Fruit fly (Drosophila melanogaster) whole organism, embryonic: ENCODE data around the gene Oatp74D.

Experiments used
- Awh ChIP-seq: fragments of 200-800 bp; sonication (Bioruptor generic); IDR thresholded peaks from 2 replicates; pipeline ENCODE4, ENCODE4 v1.3.6; 2022; ENCODE audit warnings: missing biosample characterization, missing genetic modification characterization
- CG10274 ChIP-seq: fragments of 200-800 bp; sonication (Bioruptor generic); optimal IDR thresholded peaks from 3 replicates; lab custom pipeline; 2017; ENCODE audit warnings: missing biosample characterization, mild to moderate bottlenecking, missing genetic modification characterization
- CG10654 ChIP-seq: fragments of 200-800 bp; sonication (Bioruptor generic); optimal IDR thresholded peaks from 2 replicates; lab custom pipeline; 2016; ENCODE audit warnings: missing biosample characterization, missing genetic modification characterization
- CG11696 ChIP-seq: fragments of 200-800 bp; sonication (Bioruptor generic); IDR thresholded peaks from 2 replicates; pipeline ENCODE4 v1.3.6; 2022; ENCODE audit warnings: missing biosample characterization, missing genetic modification characterization
- CG12299 ChIP-seq: fragments of 200-800 bp; sonication (Bioruptor generic); optimal IDR thresholded peaks from 2 replicates; lab custom pipeline; 2018; ENCODE audit warnings: missing biosample characterization, mild to moderate bottlenecking, missing genetic modification characterization
- CG14860 ChIP-seq: fragments of 200-800 bp; sonication (Bioruptor generic); IDR thresholded peaks from 3 replicates; pipeline ENCODE4 v1.3.6; 2022; ENCODE audit warnings: missing biosample characterization, missing genetic modification characterization; ENCODE audit not compliant: partially characterized antibody
- CG15479 ChIP-seq: fragments of 200-800 bp; sonication (Bioruptor generic); optimal IDR thresholded peaks from 3 replicates; lab custom pipeline; 2019; ENCODE audit warnings: missing biosample characterization, mild to moderate bottlenecking, missing genetic modification characterization, moderate library complexity
- CG15696 ChIP-seq: fragments of 200-800 bp; sonication (Bioruptor generic); optimal IDR thresholded peaks from 2 replicates; lab custom pipeline; 2019; ENCODE audit warnings: missing biosample characterization, mild to moderate bottlenecking, missing genetic modification characterization, moderate library complexity
- CG17361 ChIP-seq: fragments of 200-800 bp; sonication (Bioruptor generic); IDR thresholded peaks from 3 replicates; pipeline ENCODE4 v1.3.6; 2022; ENCODE audit warnings: missing biosample characterization, missing genetic modification characterization
- CG18619 ChIP-seq: fragments of 200-800 bp; sonication (Bioruptor generic); optimal IDR thresholded peaks from 3 replicates; lab custom pipeline; 2017; ENCODE audit warnings: missing biosample characterization, mild to moderate bottlenecking, missing genetic modification characterization
- CG34422 ChIP-seq: fragments of 200-800 bp; sonication (Bioruptor generic); IDR thresholded peaks from 3 replicates; pipeline ENCODE4 v1.3.6; 2022; ENCODE audit warnings: missing biosample characterization, missing genetic modification characterization
- CG42726 ChIP-seq: fragments of 200-800 bp; sonication (Bioruptor generic); IDR thresholded peaks from 2 replicates; pipeline ENCODE4 v1.3.6; 2022; ENCODE audit warnings: missing biosample characterization, missing genetic modification characterization; ENCODE audit not compliant: partially characterized antibody
- CG5953 ChIP-seq: fragments of 200-800 bp; sonication (Bioruptor generic); IDR thresholded peaks from 2 replicates; pipeline ENCODE4 v1.3.6; 2022; ENCODE audit warnings: missing biosample characterization, missing genetic modification characterization
- CG6854 ChIP-seq: fragments of 200-800 bp; sonication (Bioruptor generic); optimal IDR thresholded peaks from 3 replicates; lab custom pipeline; 2017; ENCODE audit warnings: missing biosample characterization, mild to moderate bottlenecking, missing genetic modification characterization
- CG7745 ChIP-seq: fragments of 200-800 bp; sonication (Bioruptor generic); optimal IDR thresholded peaks from 2 replicates; lab custom pipeline; 2018; ENCODE audit warnings: missing biosample characterization, mild to moderate bottlenecking, missing genetic modification characterization, moderate library complexity
- CG7963 ChIP-seq: fragments of 200-800 bp; sonication (Bioruptor generic); IDR thresholded peaks from 3 replicates; pipeline ENCODE4 v1.3.6; 2022; ENCODE audit warnings: missing biosample characterization, missing genetic modification characterization; ENCODE audit not compliant: partially characterized antibody
- CG8290 ChIP-seq, 3 experiments: fragments of 200-800 bp; sonication (Bioruptor generic); optimal IDR thresholded peaks; 2 replicates each; lab custom pipeline; 2016 to 2019; ENCODE audit warnings: missing biosample characterization in 3 of 3, missing genetic modification characterization in 3 of 3, mild to moderate bottlenecking in 2 of 3, moderate library complexity in 1 of 3
- Chrac-16 ChIP-seq: fragments of 200-800 bp; sonication (Bioruptor generic); optimal IDR thresholded peaks from 3 replicates; lab custom pipeline; 2016; ENCODE audit warnings: missing biosample characterization, missing genetic modification characterization
- Dll ChIP-seq: fragments of 200-800 bp; sonication (Bioruptor generic); IDR thresholded peaks from 4 replicates; pipeline ENCODE4 v1.3.6; 2022; ENCODE audit warnings: missing biosample characterization, missing genetic modification characterization; ENCODE audit not compliant: partially characterized antibody
- Eip74EF ChIP-seq, 2 experiments: fragments of 200-800 bp in 1 of 2; fragments of >200 bp in 1 of 2; sonication (Bioruptor generic) in 1 of 2; optimal IDR thresholded peaks; 2 replicates each; lab custom pipeline; 2017 to 2019; ENCODE audit warnings: missing biosample characterization in 2 of 2, missing genetic modification characterization in 2 of 2, mild to moderate bottlenecking in 1 of 2, moderate library complexity in 1 of 2
- Elba2 ChIP-seq: fragments of 200-800 bp; sonication (Bioruptor generic); optimal IDR thresholded peaks from 3 replicates; lab custom pipeline; 2016; ENCODE audit warnings: missing biosample characterization, missing genetic modification characterization
- H15 ChIP-seq: fragments of 200-800 bp; sonication (Bioruptor generic); IDR thresholded peaks from 3 replicates; pipeline ENCODE4 v1.3.6; 2022; ENCODE audit warnings: missing biosample characterization, missing genetic modification characterization
- HLHmδ ChIP-seq: fragments of 200-800 bp; sonication (Bioruptor generic); optimal IDR thresholded peaks from 2 replicates; lab custom pipeline; 2018; ENCODE audit warnings: missing biosample characterization, mild to moderate bottlenecking, missing genetic modification characterization, moderate library complexity
- Lhr ChIP-seq: fragments of 200-800 bp; sonication (Bioruptor generic); optimal IDR thresholded peaks from 3 replicates; lab custom pipeline; 2017; ENCODE audit warnings: mild to moderate bottlenecking, missing biosample characterization, missing genetic modification reagents, missing genetic modification characterization
- NFAT ChIP-seq: fragments of 200-800 bp; sonication (Bioruptor generic); IDR thresholded peaks from 2 replicates; pipeline ENCODE4 v1.3.6; 2022; ENCODE audit warnings: missing biosample characterization, missing genetic modification characterization
- Poxn ChIP-seq: fragments of 200-800 bp; sonication (Bioruptor generic); IDR thresholded peaks from 2 replicates; pipeline ENCODE4 v1.3.6; 2022; ENCODE audit warnings: missing biosample characterization, missing genetic modification characterization
- Ssrp ChIP-seq: fragments of 200-800 bp; sonication (Bioruptor generic); optimal IDR thresholded peaks from 2 replicates; lab custom pipeline; 2018; ENCODE audit warnings: missing biosample characterization, mild to moderate bottlenecking, missing genetic modification characterization, moderate library complexity
- Stat92E ChIP-seq, 3 experiments: fragments of >200 bp in 2 of 3; fragments of 200-800 bp in 1 of 3; sonication (Bioruptor generic) in 1 of 3; optimal IDR thresholded peaks; 2 replicates each; lab custom pipeline; 2017 to 2019; ENCODE audit warnings: missing biosample characterization in 3 of 3, missing genetic modification characterization in 3 of 3, mild to moderate bottlenecking in 1 of 3, moderate library complexity in 1 of 3
- Tbp ChIP-seq: fragments of >200 bp; optimal IDR thresholded peaks from 2 replicates; lab custom pipeline; 2018; ENCODE audit warnings: missing biosample characterization, missing genetic modification characterization
- Trl ChIP-seq, 3 experiments: fragments of >200 bp in 2 of 3; fragments of 200-800 bp in 1 of 3; sonication (Bioruptor generic) in 1 of 3; optimal IDR thresholded peaks; 2 replicates in 1 of 3; 3 replicates in 2 of 3; lab custom pipeline; 2016 to 2017; ENCODE audit warnings: missing biosample characterization in 1 of 3, missing genetic modification characterization in 1 of 3
- amos ChIP-seq: fragments of 200-800 bp; sonication (Bioruptor generic); IDR thresholded peaks from 2 replicates; pipeline ENCODE4 v1.3.6; 2022; ENCODE audit warnings: missing biosample characterization, missing genetic modification characterization; ENCODE audit not compliant: partially characterized antibody
- aop ChIP-seq: fragments of 200-800 bp; sonication (Bioruptor generic); IDR thresholded peaks from 2 replicates; pipeline ENCODE4 v1.3.6; 2022; ENCODE audit warnings: missing biosample characterization, missing genetic modification characterization
- bbx ChIP-seq: fragments of 200-800 bp; sonication (Bioruptor generic); IDR thresholded peaks from 2 replicates; pipeline ENCODE4 v1.3.6; 2022; ENCODE audit warnings: missing biosample characterization, missing genetic modification characterization; ENCODE audit not compliant: partially characterized antibody
- btn ChIP-seq: fragments of 200-800 bp; sonication (Bioruptor generic); optimal IDR thresholded peaks from 2 replicates; lab custom pipeline; 2016; ENCODE audit warnings: missing biosample characterization, missing genetic modification characterization
- eyg ChIP-seq: fragments of 200-800 bp; sonication (Bioruptor generic); optimal IDR thresholded peaks from 3 replicates; lab custom pipeline; 2016; ENCODE audit warnings: missing biosample characterization, missing genetic modification characterization
- fd102C ChIP-seq: fragments of 200-800 bp; sonication (Bioruptor generic); optimal IDR thresholded peaks from 2 replicates; lab custom pipeline; 2018; ENCODE audit warnings: missing biosample characterization, mild to moderate bottlenecking, missing genetic modification characterization, moderate library complexity
- fd64A ChIP-seq: fragments of 200-800 bp; sonication (Bioruptor generic); optimal IDR thresholded peaks from 3 replicates; lab custom pipeline; 2018; ENCODE audit warnings: missing biosample characterization, mild to moderate bottlenecking, missing genetic modification characterization
- gce ChIP-seq: fragments of 200-800 bp; sonication (Bioruptor generic); IDR thresholded peaks from 3 replicates; pipeline ENCODE4 v1.3.6; 2022; ENCODE audit warnings: missing biosample characterization, missing genetic modification characterization
- gcm ChIP-seq: fragments of 200-800 bp; sonication (Bioruptor generic); optimal IDR thresholded peaks from 2 replicates; lab custom pipeline; 2019; ENCODE audit warnings: missing biosample characterization, mild to moderate bottlenecking, missing genetic modification characterization, moderate library complexity
- jigr1 ChIP-seq: fragments of 200-800 bp; sonication (Bioruptor generic); IDR thresholded peaks from 3 replicates; pipeline ENCODE4 v1.3.6; 2022; ENCODE audit warnings: missing biosample characterization, missing genetic modification characterization
- jumu ChIP-seq: fragments of 200-800 bp; sonication (Bioruptor generic); optimal IDR thresholded peaks from 3 replicates; lab custom pipeline; 2016; ENCODE audit warnings: missing biosample characterization, missing genetic modification characterization
- klu ChIP-seq: fragments of 200-800 bp; sonication (Bioruptor generic); IDR thresholded peaks from 2 replicates; pipeline ENCODE4 v1.3.6; 2022; ENCODE audit warnings: missing biosample characterization, missing genetic modification characterization
- lilli ChIP-seq: fragments of 200-800 bp; sonication (Bioruptor generic); optimal IDR thresholded peaks from 3 replicates; lab custom pipeline; 2016; ENCODE audit warnings: missing biosample characterization, missing genetic modification characterization
- maf-S ChIP-seq: fragments of 200-800 bp; sonication (Bioruptor generic); optimal IDR thresholded peaks from 2 replicates; lab custom pipeline; 2016; ENCODE audit warnings: missing biosample characterization, missing genetic modification characterization
- oc ChIP-seq: fragments of 200-800 bp; sonication (Bioruptor generic); optimal IDR thresholded peaks from 2 replicates; lab custom pipeline; 2018; ENCODE audit warnings: missing biosample characterization, mild to moderate bottlenecking, missing genetic modification characterization, moderate library complexity
- schlank ChIP-seq: fragments of 200-800 bp; sonication (Bioruptor generic); optimal IDR thresholded peaks from 2 replicates; lab custom pipeline; 2018; ENCODE audit warnings: missing biosample characterization, mild to moderate bottlenecking, missing genetic modification characterization
- shn ChIP-seq: fragments of 200-800 bp; sonication (Bioruptor generic); optimal IDR thresholded peaks from 3 replicates; lab custom pipeline; 2016; ENCODE audit warnings: missing biosample characterization, missing genetic modification characterization
- so ChIP-seq: fragments of 200-800 bp; sonication (Bioruptor generic); IDR thresholded peaks from 3 replicates; pipeline ENCODE4 v1.3.6; 2022; ENCODE audit warnings: missing biosample characterization, missing genetic modification characterization
- zen2 ChIP-seq: fragments of 200-800 bp; sonication (Bioruptor generic); IDR thresholded peaks from 3 replicates; pipeline ENCODE4 v1.3.6; 2022; ENCODE audit warnings: missing biosample characterization, missing genetic modification characterization; ENCODE audit not compliant: partially characterized antibody

Oatp74D gene

DNA sequence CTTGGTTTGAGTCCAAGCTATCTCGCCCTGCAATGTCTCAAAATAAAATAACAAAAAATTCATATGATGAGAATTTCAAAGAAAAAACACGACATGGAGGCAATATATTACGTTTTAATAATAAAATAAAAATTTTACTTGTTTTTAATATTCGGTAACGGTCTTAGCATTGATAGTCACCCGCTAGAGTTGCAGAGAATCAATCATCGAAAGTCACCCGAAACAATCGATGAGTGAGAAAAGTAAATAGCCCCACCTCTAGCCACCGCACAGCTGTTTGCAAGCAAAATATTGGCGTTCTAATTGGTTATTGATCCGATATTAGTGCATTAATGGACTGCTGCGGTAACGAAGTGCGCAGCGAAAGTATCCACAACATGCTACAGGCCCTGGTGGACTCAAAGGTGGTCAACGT lies 10.9 kb upstream of the Oatp74D start, which contains the start of gene CG34250 (continued):
- TF ChIP-seq CG34422 (GFP tag; lab: Robert Waterston, UW) (peak; percentile 48; the same call in 1 of the 3 replicates), gcm (GFP tag; lab: Kevin White, UChicago) (no peak), klu (no peak), NFAT (GFP tag; lab: Robert Waterston, UW) (no peak; the same call in 1 of the 2 replicates), aop (GFP tag; lab: Robert Waterston, UW) (no peak), CG7963 (GFP tag; lab: Robert Waterston, UW) (no peak), zen2 (peak; percentile 44; the same call in 2 of the 3 replicates), CG42726 (GFP tag; lab: Robert Waterston, UW) (0 out of 2 replicates have a peak, but pooled peaks have one; percentile 33), oc (tag; lab: Kevin White, UChicago) (no peak), Stat92E (GFP tag; optimal IDR thresholded peaks at IDR 0.05; lab: Kevin White, UChicago) (peak in 1 of 3 experiments; percentile 72), Tbp (GFP tag; lab: Kevin White, UChicago) (no peak), CG17361 (peak; percentile 48; the same call in 2 of the 3 replicates), lilli (GFP tag; lab: Kevin White, UChicago) (peak; percentile 64), CG15479 (GFP tag; lab: Kevin White, UChicago) (no peak), CG18619 (GFP tag; lab: Kevin White, UChicago) (peak; percentile 46), Chrac-16 (peak; percentile 37), Ssrp (tag; lab: Kevin White, UChicago) (no peak), CG14860 (GFP tag; lab: Robert Waterston, UW) (peak; percentile 66; the same call in 2 of the 3 replicates), Eip74EF (GFP tag; optimal IDR thresholded peaks at IDR 0.05; lab: Kevin White, UChicago) (no peak), btn (GFP tag; lab: Kevin White, UChicago) (no peak), maf-S (peak; percentile 5), CG10274 (GFP tag; lab: Kevin White, UChicago) (peak; percentile 0), fd102C (GFP tag; lab: Kevin White, UChicago) (no peak), gce (no peak), CG15696 (no peak), Trl (optimal IDR thresholded peaks at IDR 0.05; lab: Kevin White, UChicago) (no peak), Trl (GFP tag; optimal IDR thresholded peaks at IDR 0.05; lab: Kevin White, UChicago) (no peak), Poxn (GFP tag; lab: Robert Waterston, UW) (no peak), Dll (GFP tag; lab: Robert Waterston, UW) (peak; percentile 90), bbx (GFP tag; lab: Robert Waterston, UW) (peak; percentile 68), CG8290 (GFP tag; optimal IDR thresholded peaks at IDR 0.05; lab: Kevin White, UChicago) (peak; percentile 34), CG8290 (tag; optimal IDR thresholded peaks at IDR 0.05; lab: Kevin White, UChicago) (peak in 1 of 2 experiments; percentile 32), jigr1 (GFP tag; lab: Robert Waterston, UW) (no peak), CG10654 (GFP tag; lab: Kevin White, UChicago) (peak; percentile 11), CG5953 (GFP tag; lab: Robert Waterston, UW) (no peak), jumu (GFP tag; lab: Kevin White, UChicago) (no peak), so (no peak), Lhr (GFP tag; lab: Kevin White, UChicago) (peak; percentile 76), CG7745 (tag; lab: Kevin White, UChicago) (no peak), eyg (GFP tag; lab: Kevin White, UChicago) (no peak), fd64A (GFP tag; lab: Kevin White, UChicago) (no peak), H15 (no peak), CG11696 (GFP tag; lab: Robert Waterston, UW) (no peak), HLHmδ (GFP tag; lab: Kevin White, UChicago) (no peak), amos (peak; percentile 78; the same call in 1 of the 2 replicates), Elba2 (GFP tag; lab: Kevin White, UChicago) (peak; percentile 68), CG12299 (tag; lab: Kevin White, UChicago) (no peak), Awh (GFP tag; lab: Robert Waterston, UW) (no peak), CG6854 (GFP tag; lab: Kevin White, UChicago) (no peak), shn (GFP tag; lab: Kevin White, UChicago) (no peak), schlank (no peak)
